Fruit fly (Drosophila melanogaster) whole organism, embryonic: ENCODE results near the gene ssp.

Source experiments
- B-H1 ChIP-seq: fragments of 200-800 bp; sonication (Bioruptor generic); IDR thresholded peaks from 3 replicates; pipeline ENCODE4 v1.3.6; 2022; ENCODE audit warnings: missing biosample characterization, missing genetic modification characterization
- BtbVII ChIP-seq: fragments of 200-800 bp; sonication (Bioruptor generic); optimal IDR thresholded peaks from 3 replicates; lab custom pipeline; 2017; ENCODE audit warnings: missing biosample characterization, mild to moderate bottlenecking, missing genetic modification characterization
- CG10543 ChIP-seq: fragments of 200-800 bp; sonication (Bioruptor generic); optimal IDR thresholded peaks from 3 replicates; lab custom pipeline; 2017; ENCODE audit warnings: missing biosample characterization, mild to moderate bottlenecking, missing genetic modification characterization, moderate library complexity
- CG11696 ChIP-seq: fragments of 200-800 bp; sonication (Bioruptor generic); IDR thresholded peaks from 2 replicates; pipeline ENCODE4 v1.3.6; 2022; ENCODE audit warnings: missing biosample characterization, missing genetic modification characterization
- CG14014 ChIP-seq: fragments of 200-800 bp; sonication (Bioruptor generic); IDR thresholded peaks from 2 replicates; pipeline ENCODE4 v1.3.6; 2022; ENCODE audit warnings: missing biosample characterization, missing genetic modification characterization
- CG15269 ChIP-seq: fragments of 200-800 bp; sonication (Bioruptor generic); optimal IDR thresholded peaks from 2 replicates; lab custom pipeline; 2018; ENCODE audit warnings: missing biosample characterization, mild to moderate bottlenecking, missing genetic modification characterization, moderate library complexity
- CG1647 ChIP-seq: fragments of 200-800 bp; sonication (Bioruptor generic); optimal IDR thresholded peaks from 3 replicates; lab custom pipeline; 2016; ENCODE audit warnings: missing biosample characterization, missing genetic modification characterization
- CG16779 ChIP-seq: fragments of 200-800 bp; sonication (Bioruptor generic); IDR thresholded peaks from 2 replicates; pipeline ENCODE4 v1.3.6; 2022; ENCODE audit warnings: missing biosample characterization, missing genetic modification characterization
- CG18011 ChIP-seq: fragments of 200-800 bp; sonication (Bioruptor generic); optimal IDR thresholded peaks from 2 replicates; lab custom pipeline; 2017; ENCODE audit warnings: missing biosample characterization, missing genetic modification characterization, mild to moderate bottlenecking, moderate library complexity, missing genotype
- CG30431 ChIP-seq: fragments of 200-800 bp; sonication (Bioruptor generic); optimal IDR thresholded peaks from 2 replicates; lab custom pipeline; 2017; ENCODE audit warnings: missing biosample characterization, missing genetic modification characterization
- CG31441 ChIP-seq: fragments of 200-800 bp; sonication (Bioruptor generic); IDR thresholded peaks from 2 replicates; pipeline ENCODE4 v1.3.6; 2022; ENCODE audit warnings: missing biosample characterization, missing genetic modification characterization
- CG34376 ChIP-seq: fragments of 200-800 bp; sonication (Bioruptor generic); optimal IDR thresholded peaks from 2 replicates; lab custom pipeline; 2018; ENCODE audit warnings: missing biosample characterization, mild to moderate bottlenecking, missing genetic modification characterization
- CG34422 ChIP-seq: fragments of 200-800 bp; sonication (Bioruptor generic); IDR thresholded peaks from 3 replicates; pipeline ENCODE4 v1.3.6; 2022; ENCODE audit warnings: missing biosample characterization, missing genetic modification characterization
- CG4707 ChIP-seq: fragments of 200-800 bp; sonication (Bioruptor generic); optimal IDR thresholded peaks from 2 replicates; lab custom pipeline; 2018; ENCODE audit warnings: missing biosample characterization, mild to moderate bottlenecking, missing genetic modification characterization, moderate library complexity
- CG7357 ChIP-seq: fragments of 200-800 bp; sonication (Bioruptor generic); IDR thresholded peaks from 3 replicates; pipeline ENCODE4 v1.3.6; 2022; ENCODE audit warnings: missing biosample characterization, missing genetic modification characterization
- CG7963 ChIP-seq: fragments of 200-800 bp; sonication (Bioruptor generic); IDR thresholded peaks from 3 replicates; pipeline ENCODE4 v1.3.6; 2022; ENCODE audit warnings: missing biosample characterization, missing genetic modification characterization; ENCODE audit not compliant: partially characterized antibody
- CG9797 ChIP-seq: fragments of 200-800 bp; sonication (Bioruptor generic); optimal IDR thresholded peaks from 3 replicates; lab custom pipeline; 2018; ENCODE audit warnings: missing biosample characterization, mild to moderate bottlenecking, missing genetic modification characterization
- CTCF ChIP-seq: fragments of 200-800 bp; sonication (Bioruptor generic); optimal IDR thresholded peaks from 2 replicates; lab custom pipeline; 2017; ENCODE audit warnings: missing biosample characterization, mild to moderate bottlenecking, missing genetic modification characterization, moderate library complexity
- D19A ChIP-seq: fragments of 200-800 bp; optimal IDR thresholded peaks from 3 replicates; lab custom pipeline; 2019; ENCODE audit warnings: missing biosample characterization, mild to moderate bottlenecking, missing genetic modification characterization, moderate library complexity
- Dbx ChIP-seq: fragments of 200-800 bp; sonication (Bioruptor generic); IDR thresholded peaks from 3 replicates; pipeline ENCODE4 v1.3.6; 2022; ENCODE audit warnings: missing biosample characterization, missing genetic modification characterization
- Doc2 ChIP-seq: fragments of 200-800 bp; sonication (Bioruptor generic); IDR thresholded peaks from 2 replicates; pipeline ENCODE4 v1.3.6; 2022; ENCODE audit warnings: missing biosample characterization, missing genetic modification characterization
- HLH4C ChIP-seq: fragments of 200-800 bp; sonication (Bioruptor generic); IDR thresholded peaks from 3 replicates; pipeline ENCODE4 v1.3.6; 2022; ENCODE audit warnings: missing biosample characterization, missing genetic modification characterization; ENCODE audit not compliant: partially characterized antibody
- HmgZ ChIP-seq: fragments of 200-800 bp; sonication (Bioruptor generic); optimal IDR thresholded peaks from 2 replicates; lab custom pipeline; 2018; ENCODE audit warnings: missing biosample characterization, mild to moderate bottlenecking, missing genetic modification characterization
- Hmr ChIP-seq: fragments of 200-800 bp; sonication (Bioruptor generic); optimal IDR thresholded peaks from 3 replicates; lab custom pipeline; 2017; ENCODE audit warnings: mild to moderate bottlenecking, missing biosample characterization, missing genetic modification reagents, missing genetic modification characterization
- Lpt ChIP-seq: fragments of >200 bp; optimal IDR thresholded peaks from 2 replicates; lab custom pipeline; 2018; ENCODE audit warnings: missing biosample characterization, missing genetic modification characterization
- Mrtf ChIP-seq: fragments of 200-800 bp; sonication (Bioruptor generic); IDR thresholded peaks from 3 replicates; pipeline ENCODE4 v1.3.6; 2022; ENCODE audit warnings: missing biosample characterization, missing genetic modification characterization
- Nf-YC ChIP-seq: fragments of 200-800 bp; optimal IDR thresholded peaks from 3 replicates; lab custom pipeline; 2019; ENCODE audit warnings: missing biosample characterization, mild to moderate bottlenecking, missing genetic modification characterization, moderate library complexity
- Oli ChIP-seq: fragments of 200-800 bp; sonication (Bioruptor generic); optimal IDR thresholded peaks from 2 replicates; lab custom pipeline; 2018; ENCODE audit warnings: missing biosample characterization, mild to moderate bottlenecking, missing genetic modification characterization, moderate library complexity
- Stat92E ChIP-seq, 3 experiments: fragments of >200 bp in 2 of 3; fragments of 200-800 bp in 1 of 3; sonication (Bioruptor generic) in 1 of 3; optimal IDR thresholded peaks; 2 replicates each; lab custom pipeline; 2017 to 2019; ENCODE audit warnings: missing biosample characterization in 3 of 3, missing genetic modification characterization in 3 of 3, mild to moderate bottlenecking in 1 of 3, moderate library complexity in 1 of 3
- Usf ChIP-seq: fragments of 200-800 bp; sonication (Bioruptor generic); optimal IDR thresholded peaks from 2 replicates; lab custom pipeline; 2017; ENCODE audit warnings: missing genotype, missing biosample characterization, missing genetic modification characterization
- al ChIP-seq: fragments of 200-800 bp; sonication (Bioruptor generic); IDR thresholded peaks from 2 replicates; pipeline ENCODE4 v1.3.6; 2022; ENCODE audit warnings: missing biosample characterization, missing genetic modification characterization
- ap ChIP-seq: fragments of 200-800 bp; sonication (Bioruptor generic); IDR thresholded peaks from 2 replicates; pipeline ENCODE4 v1.3.6; 2022; ENCODE audit warnings: missing biosample characterization, missing genetic modification characterization
- chif ChIP-seq, 2 experiments: fragments of 200-800 bp; sonication (Bioruptor generic); optimal IDR thresholded peaks; 3 replicates each; lab custom pipeline; 2016; ENCODE audit warnings: missing biosample characterization in 2 of 2, missing genetic modification characterization in 2 of 2
- chinmo ChIP-seq: fragments of 200-800 bp; sonication (Bioruptor generic); IDR thresholded peaks from 4 replicates; pipeline ENCODE4 v1.3.6; 2022; ENCODE audit warnings: missing biosample characterization, missing genetic modification characterization; ENCODE audit not compliant: partially characterized antibody
- dmrt11E ChIP-seq: fragments of 200-800 bp; sonication (Bioruptor generic); optimal IDR thresholded peaks from 3 replicates; lab custom pipeline; 2018; ENCODE audit warnings: missing biosample characterization, mild to moderate bottlenecking, missing genetic modification characterization, moderate library complexity
- ewg ChIP-seq: fragments of 200-800 bp; sonication (Bioruptor generic); optimal IDR thresholded peaks from 3 replicates; lab custom pipeline; 2017; ENCODE audit warnings: mild to moderate bottlenecking, missing biosample characterization, missing genetic modification reagents, missing genetic modification characterization
- ham ChIP-seq: fragments of 200-800 bp; sonication (Bioruptor generic); IDR thresholded peaks from 2 replicates; pipeline ENCODE4 v1.3.6; 2022; ENCODE audit warnings: missing biosample characterization, missing genetic modification characterization
- her ChIP-seq: fragments of 200-800 bp; sonication (Bioruptor generic); optimal IDR thresholded peaks from 2 replicates; lab custom pipeline; 2016; ENCODE audit warnings: missing biosample characterization, missing genetic modification characterization
- nau ChIP-seq: fragments of 200-800 bp; sonication (Bioruptor generic); optimal IDR thresholded peaks from 3 replicates; lab custom pipeline; 2017; ENCODE audit warnings: missing biosample characterization, mild to moderate bottlenecking, missing genetic modification characterization, missing genetic modification reagents
- nom ChIP-seq: fragments of 200-800 bp; sonication (Bioruptor generic); optimal IDR thresholded peaks from 2 replicates; lab custom pipeline; 2017; ENCODE audit warnings: missing biosample characterization, missing genetic modification characterization, mild to moderate bottlenecking, moderate library complexity, missing genetic modification reagents
- peb ChIP-seq: fragments of 200-800 bp; sonication (Bioruptor generic); IDR thresholded peaks from 2 replicates; pipeline ENCODE4 v1.3.6; 2022; ENCODE audit warnings: missing biosample characterization, missing genetic modification characterization
- pho ChIP-seq: fragments of 200-800 bp; sonication (Bioruptor generic); optimal IDR thresholded peaks from 2 replicates; lab custom pipeline; 2016; ENCODE audit warnings: missing biosample characterization, missing genetic modification characterization
- psq ChIP-seq: fragments of 200-800 bp; sonication (Bioruptor generic); optimal IDR thresholded peaks from 2 replicates; lab custom pipeline; 2017; ENCODE audit warnings: missing biosample characterization, missing genetic modification characterization
- run ChIP-seq: fragments of 200-800 bp; sonication (Bioruptor generic); optimal IDR thresholded peaks from 3 replicates; lab custom pipeline; 2018; ENCODE audit warnings: missing biosample characterization, mild to moderate bottlenecking, missing genetic modification characterization
- sens-2 ChIP-seq: fragments of 200-800 bp; sonication (Bioruptor generic); IDR thresholded peaks from 2 replicates; pipeline ENCODE4 v1.3.6; 2022; ENCODE audit warnings: missing biosample characterization, missing genetic modification characterization
- ssp ChIP-seq: fragments of 200-800 bp; sonication (Bioruptor generic); IDR thresholded peaks from 2 replicates; pipeline ENCODE4 v1.3.6; 2022; ENCODE audit warnings: missing biosample characterization, missing genetic modification characterization
- stwl ChIP-seq: fragments of 200-800 bp; sonication (Bioruptor generic); optimal IDR thresholded peaks from 3 replicates; lab custom pipeline; 2018; ENCODE audit warnings: missing biosample characterization, mild to moderate bottlenecking, missing genetic modification characterization, moderate library complexity
- tio ChIP-seq: fragments of 200-800 bp; sonication (Bioruptor generic); optimal IDR thresholded peaks from 2 replicates; lab custom pipeline; 2017; ENCODE audit warnings: missing biosample characterization, missing genetic modification characterization, inconsistent platforms

The ssp gene

DNA sequence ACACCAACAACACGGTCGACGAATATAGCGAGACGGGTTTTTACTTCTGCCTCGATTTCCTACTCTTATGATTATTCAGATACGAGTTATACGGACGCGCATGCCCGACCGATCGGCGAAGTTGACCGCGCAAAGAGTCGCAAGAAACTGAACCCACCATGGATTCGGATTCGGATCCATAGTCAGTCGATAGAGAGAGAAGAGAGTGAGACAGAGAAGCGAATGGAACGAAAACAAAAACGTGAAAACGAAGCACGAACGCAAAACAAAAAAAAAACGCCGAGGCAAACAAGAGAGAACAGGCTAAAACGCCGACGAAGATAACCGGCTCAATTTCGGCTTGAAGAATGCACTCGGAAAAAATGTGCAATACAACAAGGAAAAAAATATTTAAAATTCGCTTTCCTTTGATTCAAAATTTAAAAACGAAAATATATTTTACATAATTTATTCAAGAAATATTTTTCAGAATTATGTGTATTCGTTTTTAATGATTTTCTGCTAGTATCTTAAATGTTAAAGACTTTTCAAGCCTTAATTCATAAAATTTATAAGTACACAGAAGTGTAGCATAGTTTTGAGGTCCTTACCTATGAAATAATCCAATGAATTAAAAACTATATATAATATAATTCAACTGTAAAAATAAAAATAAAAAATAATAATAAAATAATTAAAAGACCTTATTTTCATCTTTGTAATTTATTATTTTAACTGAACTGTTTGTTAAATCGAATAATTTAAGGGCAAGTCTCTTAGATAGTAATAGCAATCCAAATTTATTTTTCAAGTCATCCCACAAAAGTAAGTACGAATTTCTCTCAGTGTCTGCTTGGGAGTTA is 36.2 kb upstream of the ssp start, which contains the start of gene Sema5c (continued):
- TF ChIP-seq Mrtf (GFP tag; lab: Robert Waterston, UW), result peak; percentile 51; the same call in 1 of the 3 replicates
- peak; percentile 42; the same call in 1 of the 2 replicates for TF ChIP-seq CG14014 (GFP tag; lab: Robert Waterston, UW)
- TF ChIP-seq Usf (GFP tag; lab: Kevin White, UChicago), result peak; percentile 76
- TF ChIP-seq dmrt11E, result peak; percentile 89
- TF ChIP-seq B-H1 (GFP tag; lab: Robert Waterston, UW), result no peak; the same call in 2 of the 3 replicates
- TF ChIP-seq al (GFP tag; lab: Robert Waterston, UW), result peak; percentile 53
- TF ChIP-seq HmgZ (tag; lab: Kevin White, UChicago), result peak; percentile 38
- no peak for TF ChIP-seq ham (GFP tag; lab: Robert Waterston, UW)
- peak; percentile 25 for TF ChIP-seq CG10543 (GFP tag; lab: Kevin White, UChicago)
- peak; percentile 98 for TF ChIP-seq psq (GFP tag; lab: Kevin White, UChicago)
- TF ChIP-seq CG34376 (GFP tag; lab: Kevin White, UChicago), result peak; percentile 66
- TF ChIP-seq nau (GFP tag; lab: Kevin White, UChicago), result no peak
- TF ChIP-seq CG18011, result no peak
- peak; percentile 6 for TF ChIP-seq her (GFP tag; lab: Kevin White, UChicago)
- TF ChIP-seq Stat92E (GFP tag; optimal IDR thresholded peaks at IDR 0.05; lab: Kevin White, UChicago), result peak in 1 of 3 experiments; percentile 10
- no peak for TF ChIP-seq peb
- TF ChIP-seq chinmo (GFP tag; lab: Robert Waterston, UW), result peak; percentile 84; the same call in 1 of the 4 replicates
- peak; percentile 60 for TF ChIP-seq CG30431
- peak; percentile 82 for TF ChIP-seq CG31441 (GFP tag; lab: Robert Waterston, UW)
- no peak for TF ChIP-seq CG7963
- TF ChIP-seq ewg (GFP tag; lab: Kevin White, UChicago), result peak; percentile 25
- peak; percentile 31 for TF ChIP-seq CG1647 (GFP tag; lab: Kevin White, UChicago)
- peak; percentile 44; the same call in 1 of the 3 replicates for TF ChIP-seq CG7357 (GFP tag; lab: Robert Waterston, UW)
- peak; percentile 46 for TF ChIP-seq Hmr
- TF ChIP-seq ap (GFP tag; lab: Robert Waterston, UW), result 0 out of 2 replicates have a peak, but pooled peaks have one; percentile 4
- no peak for TF ChIP-seq Doc2 (GFP tag; lab: Robert Waterston, UW)
- TF ChIP-seq nom (GFP tag; lab: Kevin White, UChicago), result peak; percentile 48
- TF ChIP-seq CG4707 (GFP tag; lab: Kevin White, UChicago), result peak; percentile 35
- TF ChIP-seq Nf-YC (tag; lab: Kevin White, UChicago), result peak; percentile 57
- TF ChIP-seq D19A (tag; lab: Kevin White, UChicago), result peak; percentile 57
- TF ChIP-seq Oli (tag; lab: Kevin White, UChicago), result peak; percentile 79
- TF ChIP-seq ssp, result peak; percentile 64
- TF ChIP-seq Dbx (GFP tag; lab: Robert Waterston, UW), result 0 out of 3 replicates have a peak, but pooled peaks have one; percentile 20
- TF ChIP-seq CTCF (GFP tag; lab: Kevin White, UChicago), result no peak
- peak; percentile 56 for TF ChIP-seq tio (GFP tag; lab: Kevin White, UChicago)
- peak; percentile 51 for TF ChIP-seq run (tag; lab: Kevin White, UChicago)
- peak; percentile 33; the same call in 2 of the 3 replicates for TF ChIP-seq CG34422 (GFP tag; lab: Robert Waterston, UW)
- TF ChIP-seq CG11696 (GFP tag; lab: Robert Waterston, UW), result 0 out of 2 replicates have a peak, but pooled peaks have one; percentile 26
- TF ChIP-seq sens-2 (GFP tag; lab: Robert Waterston, UW), result peak; percentile 30; the same call in 1 of the 2 replicates
- TF ChIP-seq CG9797 (GFP tag; lab: Kevin White, UChicago), result no peak
- TF ChIP-seq chif (GFP tag; optimal IDR thresholded peaks at IDR 0.05; lab: Kevin White, UChicago), result peak in 1 of 2 experiments; percentile 1
- TF ChIP-seq BtbVII, result peak; percentile 67
- TF ChIP-seq pho (GFP tag; lab: Kevin White, UChicago), result no peak
- peak; percentile 67; the same call in 1 of the 2 replicates for TF ChIP-seq CG16779 (GFP tag; lab: Robert Waterston, UW)
- TF ChIP-seq CG15269 (tag; lab: Kevin White, UChicago), result peak; percentile 67
- TF ChIP-seq stwl (tag; lab: Kevin White, UChicago), result peak; percentile 18
- no peak for TF ChIP-seq Lpt (GFP tag; lab: Kevin White, UChicago)
- no peak; the same call in 2 of the 3 replicates for TF ChIP-seq HLH4C (GFP tag; lab: Robert Waterston, UW)
